Fruit fly (Drosophila melanogaster) whole organism, embryonic: ENCODE data around the gene Nmdar1.

Experiments
- Bteb2 ChIP-seq: fragments of 200-800 bp; sonication (Bioruptor generic); optimal IDR thresholded peaks from 2 replicates; lab custom pipeline; 2016; ENCODE audit warnings: missing biosample characterization, missing genetic modification characterization
- CG10431 ChIP-seq: fragments of 200-800 bp; sonication (Bioruptor generic); optimal IDR thresholded peaks from 3 replicates; lab custom pipeline; 2018; ENCODE audit warnings: missing biosample characterization, mild to moderate bottlenecking, missing genetic modification characterization
- CG11247 ChIP-seq: fragments of 200-800 bp; sonication (Bioruptor generic); IDR thresholded peaks from 2 replicates; pipeline ENCODE4 v1.3.6; 2022; ENCODE audit warnings: missing biosample characterization, missing genetic modification characterization
- CG12155 ChIP-seq: fragments of 200-800 bp; sonication (Bioruptor generic); optimal IDR thresholded peaks from 3 replicates; lab custom pipeline; 2016; ENCODE audit warnings: missing biosample characterization, missing genetic modification characterization
- CG13775 ChIP-seq: fragments of 200-800 bp; sonication (Bioruptor generic); optimal IDR thresholded peaks from 3 replicates; lab custom pipeline; 2017; ENCODE audit warnings: missing biosample characterization, mild to moderate bottlenecking, missing genetic modification characterization
- CG14014 ChIP-seq: fragments of 200-800 bp; sonication (Bioruptor generic); IDR thresholded peaks from 2 replicates; pipeline ENCODE4 v1.3.6; 2022; ENCODE audit warnings: missing biosample characterization, missing genetic modification characterization
- CG14965 ChIP-seq: fragments of 200-800 bp; sonication (Bioruptor generic); optimal IDR thresholded peaks from 2 replicates; lab custom pipeline; 2016; ENCODE audit warnings: missing biosample characterization, missing genetic modification characterization, borderline replicate concordance
- CG17612 ChIP-seq: fragments of 200-800 bp; sonication (Bioruptor generic); IDR thresholded peaks from 2 replicates; pipeline ENCODE4 v1.3.6; 2022; ENCODE audit warnings: missing biosample characterization, missing genetic modification characterization
- CG2875 ChIP-seq: fragments of 200-800 bp; sonication (Bioruptor generic); optimal IDR thresholded peaks from 2 replicates; lab custom pipeline; 2017; ENCODE audit warnings: missing biosample characterization, mild to moderate bottlenecking, missing genetic modification characterization, missing genetic modification reagents
- CG3995 ChIP-seq: fragments of 200-800 bp; sonication (Bioruptor generic); optimal IDR thresholded peaks from 3 replicates; lab custom pipeline; 2016; ENCODE audit warnings: missing biosample characterization, missing genetic modification characterization
- CG8281 ChIP-seq: fragments of 200-800 bp; sonication (Bioruptor generic); optimal IDR thresholded peaks from 2 replicates; lab custom pipeline; 2018; ENCODE audit warnings: missing biosample characterization, mild to moderate bottlenecking, missing genetic modification characterization, moderate library complexity
- CG8359 ChIP-seq: fragments of 200-800 bp; sonication (Bioruptor generic); optimal IDR thresholded peaks from 2 replicates; lab custom pipeline; 2017; ENCODE audit warnings: missing biosample characterization, mild to moderate bottlenecking, missing genetic modification characterization, borderline replicate concordance
- CG8765 ChIP-seq: fragments of 200-800 bp; sonication (Bioruptor generic); IDR thresholded peaks from 2 replicates; pipeline ENCODE4 v1.3.6; 2022; ENCODE audit warnings: missing biosample characterization, missing genetic modification characterization
- CG8924 ChIP-seq: fragments of 200-800 bp; optimal IDR thresholded peaks from 3 replicates; lab custom pipeline; 2019; ENCODE audit warnings: missing biosample characterization, mild to moderate bottlenecking, missing genetic modification characterization, moderate library complexity
- CG9727 ChIP-seq: fragments of 200-800 bp; sonication (Bioruptor generic); optimal IDR thresholded peaks from 3 replicates; lab custom pipeline; 2017; ENCODE audit warnings: missing biosample characterization, mild to moderate bottlenecking, missing genetic modification characterization
- D ChIP-seq, 2 experiments: fragments of 200-800 bp in 1 of 2; fragments of >200 bp in 1 of 2; sonication (Bioruptor generic) in 1 of 2; optimal IDR thresholded peaks; 2 replicates in 1 of 2; 3 replicates in 1 of 2; lab custom pipeline; 2017; ENCODE audit warnings: mild to moderate bottlenecking in 1 of 2, missing biosample characterization in 1 of 2, missing genetic modification characterization in 1 of 2, missing genetic modification reagents in 1 of 2
- Dbx ChIP-seq: fragments of 200-800 bp; sonication (Bioruptor generic); IDR thresholded peaks from 3 replicates; pipeline ENCODE4 v1.3.6; 2022; ENCODE audit warnings: missing biosample characterization, missing genetic modification characterization
- Dip3 ChIP-seq: fragments of 200-800 bp; sonication (Bioruptor generic); optimal IDR thresholded peaks from 3 replicates; lab custom pipeline; 2016; ENCODE audit warnings: missing biosample characterization, missing genetic modification characterization
- Dref ChIP-seq: fragments of 200-800 bp; sonication (Bioruptor generic); IDR thresholded peaks from 2 replicates; pipeline ENCODE4 v1.3.6; 2022; ENCODE audit warnings: missing biosample characterization, missing genetic modification characterization
- Fer3 ChIP-seq: fragments of 200-800 bp; sonication (Bioruptor generic); optimal IDR thresholded peaks from 2 replicates; lab custom pipeline; 2018; ENCODE audit warnings: missing biosample characterization, mild to moderate bottlenecking, missing genetic modification characterization, moderate library complexity
- HHEX ChIP-seq: fragments of 200-800 bp; sonication (Bioruptor generic); optimal IDR thresholded peaks from 3 replicates; lab custom pipeline; 2017; ENCODE audit warnings: missing biosample characterization, mild to moderate bottlenecking, missing genetic modification characterization, missing genetic modification reagents
- Hmr ChIP-seq: fragments of 200-800 bp; sonication (Bioruptor generic); optimal IDR thresholded peaks from 3 replicates; lab custom pipeline; 2017; ENCODE audit warnings: mild to moderate bottlenecking, missing biosample characterization, missing genetic modification reagents, missing genetic modification characterization
- MBD-R2 ChIP-seq: fragments of 200-800 bp; sonication (Bioruptor generic); IDR thresholded peaks from 2 replicates; pipeline ENCODE4 v1.3.6; 2022; ENCODE audit warnings: missing biosample characterization, missing genetic modification characterization
- Mad ChIP-seq: fragments of 200-800 bp; sonication (Bioruptor generic); optimal IDR thresholded peaks from 2 replicates; lab custom pipeline; 2016; ENCODE audit warnings: missing biosample characterization, missing genetic modification characterization
- Med ChIP-seq: fragments of 200-800 bp; sonication (Bioruptor generic); peaks from one replicate; lab custom pipeline; 2016; ENCODE audit warnings: missing biosample characterization, missing genetic modification characterization, mild to moderate bottlenecking, inconsistent platforms, moderate library complexity
- Sry-δ ChIP-seq: fragments of 200-800 bp; sonication (Bioruptor generic); optimal IDR thresholded peaks from 2 replicates; lab custom pipeline; 2016; ENCODE audit warnings: missing biosample characterization, missing genetic modification characterization
- Stat92E ChIP-seq, 3 experiments: fragments of >200 bp in 2 of 3; fragments of 200-800 bp in 1 of 3; sonication (Bioruptor generic) in 1 of 3; optimal IDR thresholded peaks; 2 replicates each; lab custom pipeline; 2017 to 2019; ENCODE audit warnings: missing biosample characterization in 3 of 3, missing genetic modification characterization in 3 of 3, mild to moderate bottlenecking in 1 of 3, moderate library complexity in 1 of 3
- bigmax ChIP-seq: fragments of 200-800 bp; sonication (Bioruptor generic); optimal IDR thresholded peaks from 2 replicates; lab custom pipeline; 2018; ENCODE audit warnings: missing biosample characterization, mild to moderate bottlenecking, missing genetic modification characterization
- caup ChIP-seq: fragments of 200-800 bp; sonication (Bioruptor generic); optimal IDR thresholded peaks from 3 replicates; lab custom pipeline; 2017; ENCODE audit warnings: missing biosample characterization, mild to moderate bottlenecking, missing genetic modification characterization, moderate library complexity; ENCODE audit not compliant: severe bottlenecking
- croc ChIP-seq: fragments of 200-800 bp; sonication (Bioruptor generic); conservative IDR thresholded peaks from 3 replicates; pipeline ENCODE4 v1.3.6; 2022; ENCODE audit warnings: missing biosample characterization, missing genetic modification characterization
- danr ChIP-seq: fragments of 200-800 bp; sonication (Bioruptor generic); IDR thresholded peaks from 2 replicates; pipeline ENCODE4 v1.3.6; 2022; ENCODE audit warnings: missing biosample characterization, missing genetic modification characterization
- dimm ChIP-seq: fragments of 200-800 bp; sonication (Bioruptor generic); IDR thresholded peaks from 2 replicates; pipeline ENCODE4 v1.3.6; 2022; ENCODE audit warnings: missing biosample characterization, missing genetic modification characterization
- en ChIP-seq: fragments of 200-800 bp; sonication (Bioruptor generic); optimal IDR thresholded peaks from 2 replicates; lab custom pipeline; 2016; ENCODE audit warnings: missing biosample characterization, missing genetic modification characterization
- gfzf ChIP-seq: fragments of 200-800 bp; sonication (Bioruptor generic); optimal IDR thresholded peaks from 2 replicates; lab custom pipeline; 2016; ENCODE audit warnings: missing biosample characterization, mild to moderate bottlenecking, missing genetic modification characterization, moderate library complexity
- gsb-n ChIP-seq: fragments of 200-800 bp; sonication (Bioruptor generic); optimal IDR thresholded peaks from 3 replicates; lab custom pipeline; 2018; ENCODE audit warnings: missing biosample characterization, mild to moderate bottlenecking, missing genetic modification characterization
- hbn ChIP-seq: fragments of 200-800 bp; sonication (Bioruptor generic); IDR thresholded peaks from 2 replicates; pipeline ENCODE4 v1.3.6; 2022; ENCODE audit warnings: missing biosample characterization, missing genetic modification characterization; ENCODE audit not compliant: partially characterized antibody
- inv ChIP-seq: fragments of 200-800 bp; sonication (Bioruptor generic); IDR thresholded peaks from 2 replicates; pipeline ENCODE4 v1.3.6; 2022; ENCODE audit warnings: missing biosample characterization, missing genetic modification characterization; ENCODE audit not compliant: partially characterized antibody
- lola ChIP-seq, 3 experiments: fragments of >200 bp in 2 of 3; fragments of 200-800 bp in 1 of 3; sonication (Bioruptor generic) in 1 of 3; optimal IDR thresholded peaks; 2 replicates each; lab custom pipeline; 2017 to 2019; ENCODE audit warnings: missing biosample characterization in 3 of 3, missing genetic modification characterization in 3 of 3, mild to moderate bottlenecking in 1 of 3, moderate library complexity in 1 of 3
- nerfin-2 ChIP-seq: fragments of 200-800 bp; sonication (Bioruptor generic); IDR thresholded peaks from 2 replicates; pipeline ENCODE4 v1.3.6; 2022; ENCODE audit warnings: missing biosample characterization, missing genetic modification characterization; ENCODE audit not compliant: partially characterized antibody
- p53 ChIP-seq: fragments of 200-800 bp; sonication (Bioruptor generic); optimal IDR thresholded peaks from 2 replicates; lab custom pipeline; 2016; ENCODE audit warnings: missing biosample characterization, missing genetic modification characterization
- pb ChIP-seq: fragments of 200-800 bp; sonication (Bioruptor generic); optimal IDR thresholded peaks from 3 replicates; lab custom pipeline; 2016; ENCODE audit warnings: missing biosample characterization, missing genetic modification characterization
- pita ChIP-seq: fragments of 200-800 bp; sonication (Bioruptor generic); optimal IDR thresholded peaks from 2 replicates; lab custom pipeline; 2017; ENCODE audit warnings: missing biosample characterization, mild to moderate bottlenecking, missing genetic modification characterization
- salm ChIP-seq: fragments of 200-800 bp; sonication (Bioruptor generic); optimal IDR thresholded peaks from 2 replicates; lab custom pipeline; 2018; ENCODE audit warnings: missing biosample characterization, mild to moderate bottlenecking, missing genetic modification characterization
- sc ChIP-seq, 3 experiments: fragments of >200 bp in 2 of 3; fragments of 200-800 bp in 1 of 3; sonication (Bioruptor generic) in 1 of 3; optimal IDR thresholded peaks; 2 replicates in 2 of 3; 3 replicates in 1 of 3; lab custom pipeline; 2017; ENCODE audit warnings: mild to moderate bottlenecking in 1 of 3, missing biosample characterization in 1 of 3, missing genetic modification characterization in 1 of 3, missing genetic modification reagents in 1 of 3
- scrt ChIP-seq: fragments of 200-800 bp; sonication (Bioruptor generic); optimal IDR thresholded peaks from 2 replicates; lab custom pipeline; 2018; ENCODE audit warnings: missing biosample characterization, mild to moderate bottlenecking, missing genetic modification characterization, moderate library complexity
- sim ChIP-seq: fragments of 200-800 bp; sonication (Bioruptor generic); IDR thresholded peaks from 2 replicates; pipeline ENCODE4 v1.3.6; 2022; ENCODE audit warnings: missing biosample characterization, missing genetic modification characterization
- sr ChIP-seq: fragments of 200-800 bp; sonication (Bioruptor generic); IDR thresholded peaks from 3 replicates; pipeline ENCODE4 v1.3.6; 2022; ENCODE audit warnings: missing biosample characterization, missing genetic modification characterization
- ssp ChIP-seq: fragments of 200-800 bp; sonication (Bioruptor generic); IDR thresholded peaks from 2 replicates; pipeline ENCODE4 v1.3.6; 2022; ENCODE audit warnings: missing biosample characterization, missing genetic modification characterization
- tup ChIP-seq: fragments of 200-800 bp; sonication (Bioruptor generic); optimal IDR thresholded peaks from 2 replicates; lab custom pipeline; 2016; ENCODE audit warnings: missing biosample characterization, mild to moderate bottlenecking, missing genetic modification characterization, moderate library complexity

Nmdar1 gene

DNA sequence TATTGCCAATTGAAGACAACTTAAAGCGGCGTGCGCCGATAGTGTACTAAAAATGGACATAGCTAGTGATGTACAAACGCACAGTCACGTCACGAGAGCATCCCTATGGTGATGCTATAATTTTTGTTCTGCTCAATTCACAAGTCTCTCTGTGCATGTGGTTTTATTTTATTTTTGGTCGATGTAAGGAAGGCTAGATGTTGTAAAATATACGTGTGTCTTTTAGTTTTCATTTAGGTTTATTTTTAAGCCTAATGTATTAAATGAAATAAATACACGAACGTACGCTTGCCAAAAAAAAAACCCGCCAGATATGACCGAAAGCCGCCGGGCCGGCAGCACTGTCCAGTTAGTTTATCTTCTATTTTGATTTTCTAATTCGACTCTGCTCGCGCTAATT is 48.6 kb downstream of the Nmdar1 start, which contains the start of the genes CG45100, HDAC3 and Hcs (continued):
- TF ChIP-seq gsb-n = no peak
- TF ChIP-seq Med = peak; percentile 82
- TF ChIP-seq gfzf (GFP tag; lab: Kevin White, UChicago) = peak; percentile 49
- TF ChIP-seq D (optimal IDR thresholded peaks at IDR 0.05; lab: Kevin White, UChicago) = no peak
- TF ChIP-seq D (GFP tag; optimal IDR thresholded peaks at IDR 0.05; lab: Kevin White, UChicago) = no peak
- TF ChIP-seq Hmr = no peak
- peak; percentile 95 for TF ChIP-seq Sry-δ
- no peak for TF ChIP-seq caup (GFP tag; lab: Kevin White, UChicago)
- no peak for TF ChIP-seq CG10431 (GFP tag; lab: Kevin White, UChicago)
- TF ChIP-seq pb = no peak
- TF ChIP-seq MBD-R2 = peak; percentile 95
- TF ChIP-seq CG8359 = no peak
- TF ChIP-seq Dip3 (GFP tag; lab: Kevin White, UChicago) = peak; percentile 57
- TF ChIP-seq inv (GFP tag; lab: Robert Waterston, UW) = peak; percentile 91
- no peak for TF ChIP-seq CG2875
- peak; percentile 49 for TF ChIP-seq CG3995 (GFP tag; lab: Kevin White, UChicago)
- TF ChIP-seq CG17612 (GFP tag; lab: Robert Waterston, UW) = no peak
- no peak for TF ChIP-seq en (GFP tag; lab: Kevin White, UChicago)
- TF ChIP-seq Bteb2 (GFP tag; lab: Kevin White, UChicago) = peak; percentile 26
- TF ChIP-seq sim (GFP tag; lab: Robert Waterston, UW) = no peak
- TF ChIP-seq CG8281 (tag; lab: Kevin White, UChicago) = no peak
- peak in 1 of 3 experiments; percentile 40 for TF ChIP-seq lola (GFP tag; optimal IDR thresholded peaks at IDR 0.05; lab: Kevin White, UChicago)
- TF ChIP-seq Stat92E (GFP tag; optimal IDR thresholded peaks at IDR 0.05; lab: Kevin White, UChicago) = no peak
- no peak for TF ChIP-seq tup (GFP tag; lab: Kevin White, UChicago)
- TF ChIP-seq CG8924 (tag; lab: Kevin White, UChicago) = no peak
- TF ChIP-seq bigmax (GFP tag; lab: Kevin White, UChicago) = no peak
- peak; percentile 50 for TF ChIP-seq Mad (GFP tag; lab: Kevin White, UChicago)
- no peak for TF ChIP-seq scrt (GFP tag; lab: Kevin White, UChicago)
- TF ChIP-seq pita (GFP tag; lab: Kevin White, UChicago) = no peak
- no peak for TF ChIP-seq HHEX (GFP tag; lab: Kevin White, UChicago)
- TF ChIP-seq hbn (GFP tag; lab: Robert Waterston, UW) = peak; percentile 88
- TF ChIP-seq CG8765 (GFP tag; lab: Robert Waterston, UW) = no peak
- peak; percentile 53 for TF ChIP-seq CG12155 (GFP tag; lab: Kevin White, UChicago)
- TF ChIP-seq CG13775 = peak; percentile 57
- no peak for TF ChIP-seq Fer3 (tag; lab: Kevin White, UChicago)
- no peak for TF ChIP-seq dimm (GFP tag; lab: Robert Waterston, UW)
- no peak for TF ChIP-seq CG14965 (GFP tag; lab: Kevin White, UChicago)
- peak; percentile 41 for TF ChIP-seq p53
- peak; percentile 69 for TF ChIP-seq Dbx (GFP tag; lab: Robert Waterston, UW)
- TF ChIP-seq nerfin-2 = peak; percentile 77
- TF ChIP-seq CG11247 (GFP tag; lab: Robert Waterston, UW) = no peak
- peak; percentile 36 for TF ChIP-seq Dref
- no peak for TF ChIP-seq CG14014
- no peak for TF ChIP-seq sc (optimal IDR thresholded peaks at IDR 0.05; lab: Kevin White, UChicago)
- no peak for TF ChIP-seq sc (GFP tag; optimal IDR thresholded peaks at IDR 0.05; lab: Kevin White, UChicago)
- TF ChIP-seq croc (GFP tag; lab: Robert Waterston, UW) = no peak
- peak; percentile 39 for TF ChIP-seq CG9727 (GFP tag; lab: Kevin White, UChicago)
- no peak for TF ChIP-seq sr (GFP tag; lab: Robert Waterston, UW)
- TF ChIP-seq salm (tag; lab: Kevin White, UChicago) = no peak
- no peak for TF ChIP-seq danr
- no peak for TF ChIP-seq ssp (GFP tag; lab: Robert Waterston, UW)
